Fruit fly (Drosophila melanogaster): ENCODE measurements around the gene org-1.

DNA sequence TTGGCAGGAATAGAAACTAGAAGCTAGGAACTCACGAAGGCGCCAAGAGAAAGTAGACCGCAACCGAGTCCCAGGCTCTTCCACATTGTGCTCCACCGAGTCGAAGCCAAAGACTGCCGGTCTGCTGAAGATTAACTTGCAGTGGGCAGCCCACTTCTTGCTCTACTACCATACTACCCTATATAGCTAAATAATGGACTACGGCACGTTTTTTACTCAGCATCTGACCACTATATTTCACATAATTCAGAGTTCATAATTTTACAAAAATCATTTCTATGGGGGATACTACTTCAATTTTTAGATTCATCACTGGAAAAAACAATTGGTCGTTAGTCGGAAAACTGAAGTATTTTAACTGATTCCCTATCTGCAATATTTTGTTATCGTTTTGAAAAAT is 21.2 kb downstream of the org-1 start, which contains the start of gene CG32712:
- TF ChIP-seq Dll (optimal IDR thresholded peaks at IDR 0.05) (no peak), EcR (GFP tag; optimal IDR thresholded peaks at IDR 0.05) (no peak)
